Worm (Caenorhabditis elegans): ENCODE data around the gene Y22F5A.11.

DNA sequence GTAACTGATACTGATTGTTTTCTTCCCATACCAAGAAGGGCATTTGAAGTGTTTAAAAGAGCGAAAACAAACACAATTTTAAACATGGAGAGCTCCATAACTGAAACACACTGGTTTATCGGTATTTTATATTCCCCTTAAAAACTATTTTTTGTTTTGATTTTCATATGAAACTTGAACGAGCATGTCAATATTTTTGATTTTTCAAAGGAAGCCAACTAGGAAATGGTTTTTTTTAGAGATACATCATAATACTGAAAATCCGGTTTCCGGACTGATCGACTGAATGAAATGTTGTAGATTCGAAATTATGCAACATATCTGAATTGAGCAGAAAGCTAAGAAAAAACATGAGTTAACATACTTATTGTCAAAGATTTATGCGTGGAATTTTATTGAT lies 48.1 kb downstream of the Y22F5A.11 start, which contains the start of gene ttr-19:
- TF ChIP-seq him-1 (tag; optimal IDR thresholded peaks at IDR 0.05) (no peak), W03F9.2 (tag; optimal IDR thresholded peaks at IDR 0.05) (no peak), dao-5 (tag; optimal IDR thresholded peaks at IDR 0.05) (no peak)

Data from whole organism, L4/young adult.